Fruit fly (Drosophila melanogaster): ENCODE measurements around the gene CG18628.

Gene CG18628

dm6 chr3L:10681814-10682213 is 42.3 kb downstream of the CG18628 start (continued):
- TF ChIP-seq CG17328 (GFP tag; IDR thresholded peaks at IDR 0.05) (no peak), BtbVII (GFP tag; optimal IDR thresholded peaks at IDR 0.05) (no peak), hb (GFP tag; IDR thresholded peaks at IDR 0.05; ENCODE audit: partially characterized antibody) (no peak), CG4617 (GFP tag; optimal IDR thresholded peaks at IDR 0.05; ENCODE audit: borderline replicate concordance) (no peak), CHES-1-like (GFP tag; optimal IDR thresholded peaks at IDR 0.05) (peak; percentile 5), CG10462 (GFP tag; optimal IDR thresholded peaks at IDR 0.05) (no peak), Atf-2 (GFP tag; optimal IDR thresholded peaks at IDR 0.05) (no peak), pzg (GFP tag; optimal IDR thresholded peaks at IDR 0.05) (no peak), klu (GFP tag; IDR thresholded peaks at IDR 0.05) (no peak), dmrt99B (tag; optimal IDR thresholded peaks at IDR 0.05) (no peak), dimm (GFP tag; IDR thresholded peaks at IDR 0.05) (no peak), Poxn (GFP tag; IDR thresholded peaks at IDR 0.05) (no peak), CG1233 (GFP tag; optimal IDR thresholded peaks at IDR 0.05) (no peak), ac (GFP tag; optimal IDR thresholded peaks at IDR 0.05) (no peak), gem (tag; optimal IDR thresholded peaks at IDR 0.05) (no peak), NC2α (GFP tag; optimal IDR thresholded peaks at IDR 0.05) (no peak), dm (GFP tag; optimal IDR thresholded peaks at IDR 0.05) (no peak), Bdp1 (GFP tag; optimal IDR thresholded peaks at IDR 0.05) (no peak), esg (GFP tag; conservative IDR thresholded peaks at IDR 0.05) (no peak), ara (GFP tag; IDR thresholded peaks at IDR 0.05) (peak; percentile 52; the same call in 1 of the 2 replicates), CG15696 (tag; optimal IDR thresholded peaks at IDR 0.05) (no peak), sens-2 (GFP tag; IDR thresholded peaks at IDR 0.05) (0 out of 2 replicates have a peak, but pooled peaks have one; percentile 5), ranshi (GFP tag; IDR thresholded peaks at IDR 0.05) (no peak), Sox100B (GFP tag; optimal IDR thresholded peaks at IDR 0.05) (no peak), CG43689 (GFP tag; IDR thresholded peaks at IDR 0.05) (no peak), CG7357 (GFP tag; IDR thresholded peaks at IDR 0.05) (no peak), vnd (GFP tag; IDR thresholded peaks at IDR 0.05; ENCODE audit: partially characterized antibody) (no peak), Bgb (GFP tag; IDR thresholded peaks at IDR 0.05; ENCODE audit: partially characterized antibody) (peak; percentile 15; the same call in 1 of the 2 replicates), CG12769 (tag; optimal IDR thresholded peaks at IDR 0.05) (no peak), CG14014 (GFP tag; IDR thresholded peaks at IDR 0.05) (0 out of 2 replicates have a peak, but pooled peaks have one; percentile 12), pros (GFP tag; optimal IDR thresholded peaks at IDR 0.05) (no peak), Med (GFP tag) (peak; percentile 84), stwl (tag; optimal IDR thresholded peaks at IDR 0.05) (no peak), Abd-B (GFP tag; optimal IDR thresholded peaks at IDR 0.05) (no peak), CG16779 (GFP tag; IDR thresholded peaks at IDR 0.05) (0 out of 2 replicates have a peak, but pooled peaks have one; percentile 56), Awh (GFP tag; IDR thresholded peaks at IDR 0.05) (peak; percentile 50; the same call in 1 of the 2 replicates), slbo (GFP tag; IDR thresholded peaks at IDR 0.05) (no peak), CG17912 (GFP tag; optimal IDR thresholded peaks at IDR 0.05) (no peak), Mad (GFP tag; optimal IDR thresholded peaks at IDR 0.05) (no peak), wor (GFP tag; IDR thresholded peaks at IDR 0.05) (no peak), CG2199 (GFP tag; IDR thresholded peaks at IDR 0.05) (no peak), Fer2 (tag; optimal IDR thresholded peaks at IDR 0.05) (no peak), CG8944 (GFP tag; optimal IDR thresholded peaks at IDR 0.05) (no peak), sna (GFP tag; IDR thresholded peaks at IDR 0.05; ENCODE audit: partially characterized antibody) (peak; percentile 30; the same call in 1 of the 2 replicates), CG6765 (GFP tag; optimal IDR thresholded peaks at IDR 0.05) (no peak), Dad (GFP tag; optimal IDR thresholded peaks at IDR 0.05) (no peak), CG31388 (GFP tag; optimal IDR thresholded peaks at IDR 0.05) (no peak), tio (GFP tag; optimal IDR thresholded peaks at IDR 0.05) (no peak), CG2120 (GFP tag; optimal IDR thresholded peaks at IDR 0.05) (no peak), org-1 (GFP tag; optimal IDR thresholded peaks at IDR 0.05) (no peak), CG11723 (GFP tag; optimal IDR thresholded peaks at IDR 0.05) (no peak), CG7745 (tag; optimal IDR thresholded peaks at IDR 0.05) (no peak)
